Worm (Caenorhabditis elegans) whole organism, L4 larva: ENCODE results near the gene Y94H6A.3.

ENCODE experiments used
- F10B5.3 ChIP-seq: sonication (generic microtip); optimal IDR thresholded peaks from 2 replicates; lab custom pipeline; 2016; ENCODE audit warnings: mild to moderate bottlenecking, missing genetic modification characterization, missing compliant biosample characterization
- F26F4.8 ChIP-seq: fragments of 200-800 bp; sonication (Bioruptor generic); conservative IDR thresholded peaks from 2 replicates; pipeline ENCODE4 v1.3.6; 2022; ENCODE audit warnings: missing genetic modification characterization, missing compliant biosample characterization
- R02D3.7 ChIP-seq: fragments of 150-350 bp; sonication (generic microtip); optimal IDR thresholded peaks from 3 replicates; lab custom pipeline; 2014; ENCODE audit warnings: missing biosample characterization, missing genetic modification characterization
- Y105C5A.15 ChIP-seq: fragments of 200-800 bp; sonication (Bioruptor generic); IDR thresholded peaks from 2 replicates; pipeline ENCODE4 v1.3.6; 2022; ENCODE audit warnings: missing genetic modification characterization, missing compliant biosample characterization
- Y48G9A.11 ChIP-seq: fragments of 200-800 bp; sonication (Bioruptor generic); IDR thresholded peaks from 2 replicates; pipeline ENCODE4 v1.3.6; 2022; ENCODE audit warnings: missing genetic modification reagents, missing genetic modification characterization, missing compliant biosample characterization
- Y75B8A.6 ChIP-seq: fragments of 200-800 bp; sonication (Bioruptor generic); IDR thresholded peaks from 2 replicates; pipeline ENCODE4 v1.3.6; 2022; ENCODE audit warnings: missing genetic modification reagents, missing genetic modification characterization, missing compliant biosample characterization
- ZK546.5 ChIP-seq, 2 experiments: sonication (generic microtip); optimal IDR thresholded peaks; 2 replicates each; lab custom pipeline; 2017; ENCODE audit warnings: missing biosample characterization in 2 of 2, missing genetic modification characterization in 2 of 2
- ama-1 ChIP-seq: fragments of 150-350 bp; optimal IDR thresholded peaks from 2 replicates; lab custom pipeline; 2014; ENCODE audit warnings: inconsistent platforms, mixed read lengths
- attf-4 ChIP-seq: sonication (generic microtip); optimal IDR thresholded peaks from 3 replicates; lab custom pipeline; 2017; ENCODE audit warnings: missing biosample characterization, missing genetic modification characterization
- ceh-20 ChIP-seq: fragments of 200-800 bp; sonication (Bioruptor generic); IDR thresholded peaks from 2 replicates; pipeline ENCODE4 v1.3.6; 2022; ENCODE audit warnings: missing genetic modification reagents, missing genetic modification characterization, missing compliant biosample characterization
- ceh-28 ChIP-seq: fragments of 150-350 bp; optimal IDR thresholded peaks from 2 replicates; lab custom pipeline; 2014; ENCODE audit warnings: missing biosample characterization, missing genetic modification reagents, missing genetic modification characterization
- ceh-32 ChIP-seq: sonication (generic microtip); optimal IDR thresholded peaks from 2 replicates; lab custom pipeline; 2016; ENCODE audit warnings: mild to moderate bottlenecking, missing genetic modification characterization, missing compliant biosample characterization; ENCODE audit not compliant: poor library complexity
- ceh-62 ChIP-seq: sonication (generic microtip); optimal IDR thresholded peaks from 2 replicates; lab custom pipeline; 2017; ENCODE audit warnings: missing biosample characterization, missing genetic modification characterization
- ceh-82 ChIP-seq: sonication (generic microtip); optimal IDR thresholded peaks from 2 replicates; lab custom pipeline; 2017; ENCODE audit warnings: missing biosample characterization, missing genetic modification characterization
- cey-2 ChIP-seq: sonication (generic microtip); optimal IDR thresholded peaks from 3 replicates; lab custom pipeline; 2017; ENCODE audit warnings: missing genetic modification characterization, mild to moderate bottlenecking, missing compliant biosample characterization, antibody characterized with exemption, borderline replicate concordance; ENCODE audit not compliant: insufficient read depth
- daf-12 ChIP-seq: fragments of 150-350 bp; optimal IDR thresholded peaks from 2 replicates; lab custom pipeline; 2014; ENCODE audit warnings: missing biosample characterization, missing genetic modification reagents, missing genetic modification characterization
- daf-19 ChIP-seq: fragments of 200-800 bp; sonication (Bioruptor generic); conservative IDR thresholded peaks from 2 replicates; pipeline ENCODE4 v1.3.6; 2022; ENCODE audit warnings: missing genetic modification characterization, missing compliant biosample characterization
- daf-8 ChIP-seq: fragments of 200-800 bp; sonication (Bioruptor generic); IDR thresholded peaks from 2 replicates; pipeline ENCODE4 v1.3.6; 2022; ENCODE audit warnings: missing genetic modification characterization, missing compliant biosample characterization
- dpl-1 ChIP-seq: fragments of 150-350 bp; optimal IDR thresholded peaks from 2 replicates; lab custom pipeline; 2014; ENCODE audit warnings: missing biosample characterization, missing genetic modification reagents, missing genetic modification characterization
- egl-27 ChIP-seq: sonication (generic microtip); optimal IDR thresholded peaks from 3 replicates; lab custom pipeline; 2017; ENCODE audit warnings: missing biosample characterization, missing genetic modification reagents, missing genetic modification characterization
- hif-1 ChIP-seq, 2 experiments: sonication (generic microtip); optimal IDR thresholded peaks; 2 replicates each; lab custom pipeline; 2016 to 2017; ENCODE audit warnings: missing compliant biosample characterization in 2 of 2, missing genetic modification characterization in 2 of 2, missing genetic modification reagents in 2 of 2, missing genotype in 2 of 2, mild to moderate bottlenecking in 1 of 2
- hlh-30 ChIP-seq: sonication (generic microtip); optimal IDR thresholded peaks from 2 replicates; lab custom pipeline; 2017; ENCODE audit warnings: antibody characterized with exemption, mild to moderate bottlenecking, missing genetic modification characterization, missing compliant biosample characterization; ENCODE audit not compliant: insufficient read depth
- lin-15B ChIP-seq: fragments of 150-350 bp; sonication (generic microtip); optimal IDR thresholded peaks from 3 replicates; lab custom pipeline; 2014; ENCODE audit warnings: missing biosample characterization, missing genetic modification characterization
- lir-3 ChIP-seq: sonication (generic microtip); optimal IDR thresholded peaks from 2 replicates; lab custom pipeline; 2016; ENCODE audit warnings: mild to moderate bottlenecking, missing genetic modification characterization, missing compliant biosample characterization
- lsy-2 ChIP-seq, 2 experiments: fragments of 150-350 bp in 1 of 2; sonication (generic microtip) in 1 of 2; optimal IDR thresholded peaks; 2 replicates each; lab custom pipeline; 2014 to 2017; ENCODE audit warnings: missing biosample characterization in 2 of 2, missing genetic modification characterization in 2 of 2
- madf-5 ChIP-seq, 2 experiments: fragments of 200-800 bp; sonication (Bioruptor generic); IDR thresholded peaks; 2 replicates each; pipeline ENCODE4 v1.3.6; 2022; ENCODE audit warnings: missing compliant biosample characterization in 2 of 2, missing genetic modification characterization in 2 of 2
- mdt-29 ChIP-seq: fragments of 200-800 bp; sonication (Bioruptor generic); IDR thresholded peaks from 2 replicates; pipeline ENCODE4 v1.3.6; 2022; ENCODE audit warnings: missing genetic modification reagents, missing genetic modification characterization, missing compliant biosample characterization
- mep-1 ChIP-seq: fragments of 150-350 bp; sonication (generic microtip); optimal IDR thresholded peaks from 3 replicates; lab custom pipeline; 2014; ENCODE audit warnings: missing biosample characterization, missing genetic modification characterization
- mes-2 ChIP-seq: sonication (generic microtip); optimal IDR thresholded peaks from 2 replicates; lab custom pipeline; 2016; ENCODE audit warnings: missing genotype, mild to moderate bottlenecking, missing genetic modification characterization, missing compliant biosample characterization; ENCODE audit not compliant: poor library complexity, severe bottlenecking
- mxl-2 ChIP-seq: fragments of 200-800 bp; sonication (Bioruptor generic); conservative IDR thresholded peaks from 2 replicates; pipeline ENCODE4 v1.3.6; 2022; ENCODE audit warnings: missing genetic modification reagents, missing genetic modification characterization, missing compliant biosample characterization
- mxl-3 ChIP-seq: fragments of 200-800 bp; sonication (Bioruptor generic); optimal IDR thresholded peaks from 2 replicates; lab custom pipeline; 2018; ENCODE audit warnings: mild to moderate bottlenecking, missing genetic modification characterization, missing compliant biosample characterization
- nhr-10 ChIP-seq: fragments of 150-350 bp; optimal IDR thresholded peaks from 2 replicates; lab custom pipeline; 2014; ENCODE audit warnings: missing biosample characterization, missing genetic modification characterization
- nhr-102 ChIP-seq: sonication (generic microtip); optimal IDR thresholded peaks from 2 replicates; lab custom pipeline; 2016; ENCODE audit warnings: mild to moderate bottlenecking, missing genetic modification characterization, moderate library complexity, missing compliant biosample characterization
- nhr-11 ChIP-seq: fragments of 150-350 bp; optimal IDR thresholded peaks from 2 replicates; lab custom pipeline; 2014; ENCODE audit warnings: missing biosample characterization, missing genetic modification characterization
- nhr-111 ChIP-seq: fragments of 200-800 bp; sonication (Bioruptor generic); optimal IDR thresholded peaks from 2 replicates; lab custom pipeline; 2018; ENCODE audit warnings: mild to moderate bottlenecking, missing genetic modification characterization, missing compliant biosample characterization
- nhr-28 ChIP-seq: fragments of 150-350 bp; optimal IDR thresholded peaks from 2 replicates; lab custom pipeline; 2014; ENCODE audit warnings: missing biosample characterization, missing genetic modification characterization
- nhr-42 ChIP-seq: fragments of 200-800 bp; sonication (Bioruptor generic); IDR thresholded peaks from 2 replicates; pipeline ENCODE4 v1.3.6; 2022; ENCODE audit warnings: missing genetic modification characterization, missing compliant biosample characterization
- nhr-48 ChIP-seq: sonication (generic microtip); optimal IDR thresholded peaks from 2 replicates; lab custom pipeline; 2016; ENCODE audit warnings: mild to moderate bottlenecking, missing genetic modification characterization, missing compliant biosample characterization
- nhr-77 ChIP-seq: fragments of 150-350 bp; optimal IDR thresholded peaks from 2 replicates; lab custom pipeline; 2014; ENCODE audit warnings: missing biosample characterization, missing genetic modification characterization
- php-3 ChIP-seq: fragments of 200-800 bp; sonication (Bioruptor generic); IDR thresholded peaks from 2 replicates; pipeline ENCODE4 v1.3.6; 2022; ENCODE audit warnings: missing genetic modification reagents, missing genetic modification characterization, missing compliant biosample characterization
- pqm-1 ChIP-seq: sonication (generic microtip); optimal IDR thresholded peaks from 2 replicates; lab custom pipeline; 2017; ENCODE audit warnings: missing biosample characterization, missing genetic modification characterization
- set-16 ChIP-seq: fragments of 200-800 bp; sonication (Bioruptor generic); IDR thresholded peaks from 2 replicates; pipeline ENCODE4 v1.3.6; 2022; ENCODE audit warnings: missing genetic modification reagents, missing genetic modification characterization, missing compliant biosample characterization
- skn-1 ChIP-seq: fragments of 150-350 bp; optimal IDR thresholded peaks from 2 replicates; lab custom pipeline; 2014; ENCODE audit warnings: missing biosample characterization, missing genetic modification characterization
- snpc-4 ChIP-seq: fragments of 150-350 bp; optimal IDR thresholded peaks from 2 replicates; lab custom pipeline; 2014; ENCODE audit warnings: missing biosample characterization, missing genetic modification characterization
- spr-1 ChIP-seq: sonication (generic microtip); optimal IDR thresholded peaks from 2 replicates; lab custom pipeline; 2016; ENCODE audit warnings: mild to moderate bottlenecking, missing genetic modification characterization, missing compliant biosample characterization
- tra-1 ChIP-seq: fragments of 200-800 bp; sonication (Bioruptor generic); IDR thresholded peaks from 2 replicates; pipeline ENCODE4 v1.3.6; 2022; ENCODE audit warnings: missing genetic modification reagents, missing genetic modification characterization, missing compliant biosample characterization
- unc-130 ChIP-seq: sonication (generic microtip); optimal IDR thresholded peaks from 2 replicates; lab custom pipeline; 2016; ENCODE audit warnings: missing genetic modification reagents, missing genetic modification characterization, missing compliant biosample characterization
- unc-39 ChIP-seq: sonication (generic microtip); optimal IDR thresholded peaks from 2 replicates; lab custom pipeline; 2017; ENCODE audit warnings: missing biosample characterization, missing genetic modification characterization
- unc-62 ChIP-seq, 3 experiments: fragments of 150-350 bp in 1 of 3; sonication (generic microtip); optimal IDR thresholded peaks in 2 of 3; peaks in 1 of 3; 1 replicate in 1 of 3; 2 replicates in 2 of 3; lab custom pipeline; 2014 to 2017; ENCODE audit warnings: missing biosample characterization in 3 of 3, missing genetic modification characterization in 3 of 3, missing genetic modification reagents in 3 of 3, missing genotype in 1 of 3
- zfp-3 ChIP-seq: fragments of 200-800 bp; sonication (Bioruptor generic); conservative IDR thresholded peaks from 2 replicates; pipeline ENCODE4 v1.3.6; 2022; ENCODE audit warnings: missing genetic modification reagents, missing genetic modification characterization, missing compliant biosample characterization
- zip-11 ChIP-seq: fragments of 200-800 bp; sonication (Bioruptor generic); IDR thresholded peaks from 2 replicates; pipeline ENCODE4 v1.3.6; 2022; ENCODE audit warnings: missing genetic modification characterization, missing compliant biosample characterization

Gene Y94H6A.3

ce11 chrIV:2657307-2657706 lies 19.0 kb upstream of the Y94H6A.3 start:
- no peak for TF ChIP-seq R02D3.7
- TF ChIP-seq php-3 (GFP tag; lab: Robert Waterston, UW) = 0 out of 2 replicates have a peak, but pooled peaks have one; percentile 36
- TF ChIP-seq skn-1 (tag; lab: Kevin White, UChicago) = no peak
- TF ChIP-seq nhr-111 (GFP tag; lab: Kevin White, UChicago) = no peak
- no peak for TF ChIP-seq mxl-3 (GFP tag; lab: Kevin White, UChicago)
- TF ChIP-seq spr-1 (tag; lab: Kevin White, UChicago) = no peak
- TF ChIP-seq F10B5.3 = no peak
- no peak for TF ChIP-seq cey-2 (tag; lab: Kevin White, UChicago)
- 0 out of 2 replicates have a peak, but pooled peaks have one; percentile 47 for TF ChIP-seq daf-8 (GFP tag; lab: Robert Waterston, UW)
- no peak for TF ChIP-seq lir-3 (tag; lab: Kevin White, UChicago)
- 0 out of 2 replicates have a peak, but pooled peaks have one; percentile 16 for TF ChIP-seq mxl-2
- no peak for TF ChIP-seq zfp-3 (GFP tag; lab: Robert Waterston, UW)
- peak; percentile 67 for TF ChIP-seq mes-2 (tag; lab: Kevin White, UChicago)
- peak; percentile 82 for TF ChIP-seq Y48G9A.11 (GFP tag; lab: Robert Waterston, UW)
- TF ChIP-seq lsy-2 (tag; optimal IDR thresholded peaks at IDR 0.05; lab: Kevin White, UChicago) = no peak
- peak; percentile 31 for TF ChIP-seq unc-130 (GFP tag; lab: Kevin White, UChicago)
- TF ChIP-seq ceh-20 (GFP tag; lab: Robert Waterston, UW) = peak; percentile 53; the same call in 1 of the 2 replicates
- no peak for TF ChIP-seq ZK546.5 (tag; optimal IDR thresholded peaks at IDR 0.05; lab: Kevin White, UChicago)
- TF ChIP-seq daf-19 (GFP tag; lab: Robert Waterston, UW) = peak; percentile 80
- no peak for TF ChIP-seq nhr-77 (tag; lab: Kevin White, UChicago)
- no peak for TF ChIP-seq dpl-1 (GFP tag; lab: Kevin White, UChicago)
- TF ChIP-seq nhr-10 (tag; lab: Kevin White, UChicago) = no peak
- no peak for TF ChIP-seq attf-4 (tag; lab: Kevin White, UChicago)
- TF ChIP-seq mdt-29 (GFP tag; lab: Robert Waterston, UW) = no peak
- no peak for TF ChIP-seq egl-27 (tag; lab: Kevin White, UChicago)
- TF ChIP-seq daf-12 = no peak
- no peak for TF ChIP-seq nhr-28 (tag; lab: Kevin White, UChicago)
- TF ChIP-seq ceh-32 (tag; lab: Kevin White, UChicago) = no peak
- TF ChIP-seq unc-39 (tag; lab: Kevin White, UChicago) = no peak
- no peak for TF ChIP-seq nhr-48 (tag; lab: Kevin White, UChicago)
- peak; percentile 33; the same call in 1 of the 2 replicates for TF ChIP-seq tra-1
- peak; percentile 78; the same call in 1 of the 2 replicates for TF ChIP-seq Y75B8A.6 (GFP tag; lab: Robert Waterston, UW)
- no peak for TF ChIP-seq ceh-28 (tag; lab: Kevin White, UChicago)
- no peak for TF ChIP-seq hif-1 (tag; optimal IDR thresholded peaks at IDR 0.05; lab: Kevin White, UChicago)
- no peak for TF ChIP-seq snpc-4 (tag; lab: Kevin White, UChicago)
- TF ChIP-seq Y105C5A.15 (GFP tag; lab: Robert Waterston, UW) = 0 out of 2 replicates have a peak, but pooled peaks have one; percentile 76
- no peak for TF ChIP-seq ceh-62 (tag; lab: Kevin White, UChicago)
- TF ChIP-seq unc-62 (GFP tag; optimal IDR thresholded peaks at IDR 0.05 in 1 of 2; lab: Kevin White, UChicago) = no peak
- no peak for TF ChIP-seq unc-62 (tag; optimal IDR thresholded peaks at IDR 0.05; lab: Kevin White, UChicago)
- no peak for TF ChIP-seq zip-11 (GFP tag; lab: Robert Waterston, UW)
- no peak for TF ChIP-seq nhr-11 (tag; lab: Kevin White, UChicago)
- TF ChIP-seq mep-1 (tag; lab: Kevin White, UChicago) = no peak
- TF ChIP-seq ama-1 = no peak
- peak; percentile 83 for TF ChIP-seq F26F4.8 (GFP tag; lab: Robert Waterston, UW)
- TF ChIP-seq set-16 (GFP tag; lab: Robert Waterston, UW) = no peak
- no peak for TF ChIP-seq pqm-1
- no peak for TF ChIP-seq ceh-82 (tag; lab: Kevin White, UChicago)
- no peak for TF ChIP-seq lin-15B
- TF ChIP-seq madf-5 (GFP tag; IDR thresholded peaks at IDR 0.05; lab: Robert Waterston, UW) = peak in 1 of 2 experiments; percentile 64; a peak in 1 of 4 replicates
- peak; percentile 13 for TF ChIP-seq nhr-102
- TF ChIP-seq nhr-42 (GFP tag; lab: Robert Waterston, UW) = 0 out of 2 replicates have a peak, but pooled peaks have one; percentile 36
- no peak for TF ChIP-seq hlh-30
